Worm (Caenorhabditis elegans) whole organism, L2 larva: Measurements from ENCODE around the gene otpl-5.

Experiments
- ceh-82 ChIP-seq: fragments of 150-350 bp; optimal IDR thresholded peaks from 2 replicates; lab custom pipeline; 2014; ENCODE audit warnings: missing biosample characterization, missing genetic modification characterization
- lsy-2 ChIP-seq, 2 experiments: fragments of 150-350 bp in 1 of 2; sonication (generic microtip) in 1 of 2; optimal IDR thresholded peaks; 2 replicates each; lab custom pipeline; 2014 to 2017; ENCODE audit warnings: missing biosample characterization in 2 of 2, missing genetic modification characterization in 2 of 2
- nhr-10 ChIP-seq: sonication (generic microtip); optimal IDR thresholded peaks from 2 replicates; lab custom pipeline; 2017; ENCODE audit warnings: missing biosample characterization, missing genetic modification characterization
- nhr-11 ChIP-seq: fragments of 150-350 bp; optimal IDR thresholded peaks from 2 replicates; lab custom pipeline; 2014; ENCODE audit warnings: missing biosample characterization, missing genetic modification characterization
- nhr-12 ChIP-seq: fragments of 150-350 bp; optimal IDR thresholded peaks from 2 replicates; lab custom pipeline; 2014; ENCODE audit warnings: missing biosample characterization, missing genetic modification characterization
- unc-62 ChIP-seq: fragments of 150-350 bp; optimal IDR thresholded peaks from 2 replicates; lab custom pipeline; 2014; ENCODE audit warnings: missing biosample characterization, missing genetic modification reagents, missing genetic modification characterization
- zag-1 ChIP-seq: fragments of 150-350 bp; optimal IDR thresholded peaks from 2 replicates; lab custom pipeline; 2014; ENCODE audit warnings: missing biosample characterization, missing genetic modification characterization

DNA sequence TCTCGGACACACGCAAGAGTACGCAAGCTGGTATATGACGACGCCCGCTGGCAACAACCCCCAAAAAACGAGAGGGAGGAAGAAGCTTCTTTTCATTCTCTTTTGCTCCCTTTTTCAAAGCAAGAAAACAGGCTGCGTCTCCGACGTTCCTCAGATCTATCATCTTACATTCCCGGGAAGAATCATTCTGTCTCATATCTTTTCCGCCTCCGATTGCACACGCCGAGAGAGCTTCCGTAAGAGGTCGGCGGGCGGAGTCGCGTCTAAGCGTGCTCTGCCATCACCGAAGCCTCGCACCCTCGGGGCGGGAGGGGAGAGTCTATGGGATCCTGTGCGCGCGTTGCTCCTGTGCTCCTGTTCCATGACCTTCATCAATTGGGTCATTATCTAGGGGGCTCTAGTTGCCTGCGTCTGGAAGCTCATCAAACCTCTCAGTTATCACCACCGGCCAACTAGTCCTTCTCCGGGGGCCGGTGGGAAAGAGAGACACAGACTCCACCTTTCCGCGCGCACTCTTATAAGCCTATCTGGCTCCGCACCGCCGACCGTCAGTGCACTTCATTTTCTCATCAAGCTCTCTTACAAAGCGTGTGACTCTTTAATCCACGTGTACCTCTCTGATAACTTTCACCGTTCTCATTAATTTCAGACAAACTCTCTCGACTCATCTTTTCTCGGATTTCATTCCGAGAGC lies 16.4 kb downstream of the otpl-5 start, which contains the start of the genes slc-17.8 and asns-1:
- TF ChIP-seq lsy-2 (tag; optimal IDR thresholded peaks at IDR 0.05; lab: Kevin White, UChicago) (no peak), unc-62 (GFP tag; lab: Kevin White, UChicago) (no peak), nhr-10 (tag; lab: Kevin White, UChicago) (no peak), nhr-12 (tag; lab: Kevin White, UChicago) (no peak), zag-1 (no peak), ceh-82 (tag; lab: Kevin White, UChicago) (no peak), nhr-11 (tag; lab: Kevin White, UChicago) (no peak)
